Worm (Caenorhabditis elegans): ENCODE measurements around the gene aak-1.

DNA sequence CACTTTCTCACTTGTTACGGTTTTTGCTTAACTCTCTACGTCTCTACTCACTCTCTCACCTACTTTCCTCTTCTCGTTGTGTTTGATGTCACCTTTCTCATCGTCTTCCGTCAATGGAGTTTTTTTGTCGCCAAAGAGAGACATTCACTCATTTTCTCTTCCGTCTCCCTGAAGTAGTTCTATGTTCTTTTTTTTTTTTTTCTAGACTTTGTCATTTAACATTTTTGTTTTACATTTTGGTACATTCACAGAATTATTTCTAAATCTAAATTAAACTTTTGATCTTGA lies 39.9 kb upstream of the aak-1 start:
- TF ChIP-seq nhr-77 (tag; optimal IDR thresholded peaks at IDR 0.05), result no peak
- TF ChIP-seq lin-13 (GFP tag; optimal IDR thresholded peaks at IDR 0.05), result no peak
- TF ChIP-seq mxl-3 (GFP tag; optimal IDR thresholded peaks at IDR 0.05), result no peak

Data from whole organism, L4 larva.